Worm (Caenorhabditis elegans) whole organism, late embryonic: ENCODE data around the gene Y45G5AM.9.

Source experiments
- C38D4.7 ChIP-seq: fragments of 200-800 bp; sonication (Bioruptor generic); optimal IDR thresholded peaks from 2 replicates; lab custom pipeline; 2018; ENCODE audit warnings: mild to moderate bottlenecking, missing genetic modification characterization, moderate library complexity, missing compliant biosample characterization
- dve-1 ChIP-seq: sonication (generic microtip); optimal IDR thresholded peaks from 2 replicates; lab custom pipeline; 2017; ENCODE audit warnings: antibody characterized with exemption, mild to moderate bottlenecking, missing genetic modification characterization, missing compliant biosample characterization
- ets-4 ChIP-seq: sonication (generic microtip); optimal IDR thresholded peaks from 2 replicates; lab custom pipeline; 2016; ENCODE audit warnings: missing genetic modification characterization, missing compliant biosample characterization
- fkh-10 ChIP-seq: fragments of 150-350 bp; optimal IDR thresholded peaks from 2 replicates; lab custom pipeline; 2014; ENCODE audit warnings: missing biosample characterization, missing genetic modification reagents, missing genetic modification characterization
- hlh-15 ChIP-seq: sonication (generic microtip); optimal IDR thresholded peaks from 2 replicates; lab custom pipeline; 2016; ENCODE audit warnings: missing genetic modification characterization, missing compliant biosample characterization
- nfya-1 ChIP-seq: sonication (generic microtip); optimal IDR thresholded peaks from 2 replicates; lab custom pipeline; 2017; ENCODE audit warnings: missing genetic modification characterization, mild to moderate bottlenecking, missing compliant biosample characterization, antibody characterized with exemption, moderate library complexity
- pha-4 ChIP-seq: fragments of 150-350 bp; optimal IDR thresholded peaks from 2 replicates; lab custom pipeline; 2018; ENCODE audit warnings: missing biosample characterization, missing genetic modification reagents, missing genetic modification characterization
- pqm-1 ChIP-seq: sonication (generic microtip); optimal IDR thresholded peaks from 2 replicates; lab custom pipeline; 2016; ENCODE audit warnings: missing genetic modification characterization, missing compliant biosample characterization
- ztf-16 ChIP-seq: sonication (generic microtip); optimal IDR thresholded peaks from 2 replicates; lab custom pipeline; 2017; ENCODE audit warnings: missing genetic modification characterization, missing compliant biosample characterization

- TF ChIP-seq ztf-16 (tag; lab: Kevin White, UChicago) (no peak), pha-4 (no peak), hlh-15 (no peak), nfya-1 (tag; lab: Kevin White, UChicago) (no peak), fkh-10 (GFP tag; lab: Kevin White, UChicago) (no peak), ets-4 (tag; lab: Kevin White, UChicago) (no peak), dve-1 (tag; lab: Kevin White, UChicago) (no peak), pqm-1 (no peak), C38D4.7 (GFP tag; lab: Kevin White, UChicago) (no peak)
Measured at ce11 chrV:4151400-4151799, 43.0 kb downstream of the Y45G5AM.9 start.
